Fruit fly (Drosophila melanogaster): ENCODE data around the gene Kebab.

The Kebab gene

dm6 chr2L:2079619-2080018, 34.3 kb downstream of the Kebab start, which contains the start of gene CG12674:
Gene CG12674 (plus strand): TSS chr2L:2079919.
- TF ChIP-seq psq (optimal IDR thresholded peaks at IDR 0.05) (no peak), Sin3A (optimal IDR thresholded peaks at IDR 0.05) (no peak), ttk (optimal IDR thresholded peaks at IDR 0.05) (no peak), h (optimal IDR thresholded peaks at IDR 0.05) (no peak), Myc (optimal IDR thresholded peaks at IDR 0.05) (no peak), insv (optimal IDR thresholded peaks at IDR 0.05) (no peak)

dm6 chr2L:2084349-2084748, 39.1 kb downstream of the Kebab start:
- TF ChIP-seq ttk (optimal IDR thresholded peaks at IDR 0.05) (no peak), psq (optimal IDR thresholded peaks at IDR 0.05) (no peak), h (optimal IDR thresholded peaks at IDR 0.05) (no peak), Myc (optimal IDR thresholded peaks at IDR 0.05) (no peak), Sin3A (optimal IDR thresholded peaks at IDR 0.05) (no peak), insv (optimal IDR thresholded peaks at IDR 0.05) (no peak)

- no peak for TF ChIP-seq psq (optimal IDR thresholded peaks at IDR 0.05)
- TF ChIP-seq h (optimal IDR thresholded peaks at IDR 0.05): no peak
These were observed 44.9 kb downstream of the Kebab start for dm6 chr2L:2090235-2090634.
